Worm (Caenorhabditis elegans) whole organism, early embryonic: Measurements from ENCODE around the gene swd-2.1.

ENCODE experiments used
- F13C5.2 ChIP-seq: sonication (generic microtip); optimal IDR thresholded peaks from 2 replicates; lab custom pipeline; 2017; ENCODE audit warnings: mild to moderate bottlenecking, missing genetic modification characterization, inconsistent platforms, missing compliant biosample characterization
- ama-1 ChIP-seq: fragments of 150-350 bp; optimal IDR thresholded peaks from 2 replicates; lab custom pipeline; 2014
- ceh-13 ChIP-seq: fragments of 200-800 bp; sonication (Bioruptor generic); optimal IDR thresholded peaks from 2 replicates; lab custom pipeline; 2018; ENCODE audit warnings: mild to moderate bottlenecking, missing genetic modification characterization, missing compliant biosample characterization
- ets-7 ChIP-seq: sonication (generic microtip); optimal IDR thresholded peaks from 2 replicates; lab custom pipeline; 2016; ENCODE audit warnings: missing genotype, missing genetic modification characterization, missing compliant biosample characterization
- hmg-4 ChIP-seq: fragments of 200-800 bp; sonication (Bioruptor generic); optimal IDR thresholded peaks from 2 replicates; lab custom pipeline; 2018; ENCODE audit warnings: mild to moderate bottlenecking, missing genetic modification characterization, missing compliant biosample characterization
- hnd-1 ChIP-seq: sonication (generic microtip); optimal IDR thresholded peaks from 2 replicates; lab custom pipeline; 2016; ENCODE audit warnings: missing genetic modification characterization, missing compliant biosample characterization
- pes-1 ChIP-seq: fragments of 200-800 bp; sonication (Bioruptor generic); IDR thresholded peaks from 2 replicates; pipeline ENCODE4 v1.3.6; 2022; ENCODE audit warnings: missing genetic modification reagents, missing genetic modification characterization, missing compliant biosample characterization
- sea-1 ChIP-seq: fragments of 200-800 bp; sonication (Bioruptor generic); conservative IDR thresholded peaks from 2 replicates; pipeline ENCODE4 v1.3.6; 2022; ENCODE audit warnings: missing genetic modification characterization, missing compliant biosample characterization

DNA sequence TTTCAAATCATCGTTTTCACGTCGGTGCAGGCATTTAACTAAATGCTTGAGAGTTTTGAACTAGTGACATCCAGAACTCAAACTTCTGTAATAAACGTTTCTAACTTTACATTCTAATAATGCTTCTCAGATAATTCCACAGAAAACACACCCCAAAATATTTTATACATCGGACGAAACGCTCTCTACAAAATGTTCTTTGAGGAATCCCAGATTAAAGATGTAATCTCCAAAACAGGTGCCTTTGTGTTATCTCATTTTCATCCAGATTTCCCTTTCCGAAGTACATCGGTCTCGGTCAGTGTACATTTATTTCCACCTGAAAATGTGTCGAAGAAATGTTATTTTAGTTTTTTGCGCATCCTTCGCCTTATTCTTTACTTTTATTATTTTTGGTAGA lies 28.9 kb downstream of the swd-2.1 start, which contains the start of gene C33H5.2:
- TF ChIP-seq ets-7 (tag; lab: Kevin White, UChicago) (no peak), hmg-4 (GFP tag; lab: Kevin White, UChicago) (no peak), hnd-1 (no peak), F13C5.2 (tag; lab: Kevin White, UChicago) (no peak), pes-1 (no peak), ama-1 (lab: Kevin White, UChicago) (no peak), sea-1 (no peak), ceh-13 (GFP tag; lab: Kevin White, UChicago) (no peak)
